Worm (Caenorhabditis elegans): ENCODE results near the gene vps-60.

ce11 chrV:8637666-8638271 lies 31.8 kb upstream of the vps-60 start, which contains the start of the genes F28A12.10 and acd-4:
- TF ChIP-seq ref-1 (GFP tag; conservative IDR thresholded peaks at IDR 0.05) (no peak), cog-1 (tag; optimal IDR thresholded peaks at IDR 0.05) (no peak), tab-1 (GFP tag; IDR thresholded peaks at IDR 0.05) (no peak), T22C8.4 (GFP tag; IDR thresholded peaks at IDR 0.05) (no peak)

Data from whole organism, midembryonic.